Fruit fly (Drosophila melanogaster): ENCODE measurements around the gene CG15879.

DNA sequence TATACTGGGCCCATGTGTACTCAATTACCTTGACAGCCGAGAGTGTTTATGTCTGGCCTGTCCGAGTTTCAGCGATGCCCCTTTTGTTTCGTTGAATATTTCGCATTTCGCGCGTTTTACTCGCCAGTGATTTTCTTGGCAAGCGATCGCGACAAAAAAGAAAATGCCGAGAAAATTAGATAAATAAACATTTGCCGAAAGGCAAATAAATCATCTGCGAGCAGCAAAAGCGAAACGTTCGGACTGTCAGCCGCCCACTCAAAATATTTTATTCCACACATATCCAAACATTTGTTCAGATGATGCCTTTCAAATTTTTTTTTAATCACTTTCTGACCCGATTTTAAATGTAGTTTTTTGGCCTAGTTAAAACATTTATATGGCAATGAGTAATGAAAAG lies 47.2 kb downstream of the CG15879 start:
- no peak for TF ChIP-seq h (optimal IDR thresholded peaks at IDR 0.05)
- TF ChIP-seq Sin3A (optimal IDR thresholded peaks at IDR 0.05), result no peak
- no peak for TF ChIP-seq insv (optimal IDR thresholded peaks at IDR 0.05)
- TF ChIP-seq psq (optimal IDR thresholded peaks at IDR 0.05), result no peak
- TF ChIP-seq ttk (optimal IDR thresholded peaks at IDR 0.05), result no peak

Data from Kc167 (cell line).